Fruit fly (Drosophila melanogaster) whole organism, embryonic: ENCODE results near the gene CG2641.
A peak's percentile ranks its signal among the peaks of the same experiment; 100 is the strongest.

Experiments
- Ada2b ChIP-seq: fragments of 200-800 bp; sonication (Bioruptor generic); IDR thresholded peaks from 2 replicates; pipeline ENCODE4 v1.3.6; 2022; ENCODE audit warnings: missing biosample characterization, missing genetic modification characterization
- B-H2 ChIP-seq: fragments of 200-800 bp; sonication (Bioruptor generic); optimal IDR thresholded peaks from 2 replicates; lab custom pipeline; 2018; ENCODE audit warnings: missing biosample characterization, mild to moderate bottlenecking, missing genetic modification characterization
- C15 ChIP-seq: fragments of 200-800 bp; sonication (Bioruptor generic); IDR thresholded peaks from 3 replicates; pipeline ENCODE4 v1.3.6; 2022; ENCODE audit warnings: missing biosample characterization, missing genetic modification characterization
- CG11695 ChIP-seq: fragments of 200-800 bp; sonication (Bioruptor generic); IDR thresholded peaks from 3 replicates; pipeline ENCODE4 v1.3.6; 2022; ENCODE audit warnings: missing biosample characterization, missing genetic modification characterization
- CG15514 ChIP-seq: fragments of 200-800 bp; sonication (Bioruptor generic); optimal IDR thresholded peaks from 3 replicates; lab custom pipeline; 2017; ENCODE audit warnings: missing biosample characterization, missing genetic modification characterization, mild to moderate bottlenecking, moderate library complexity, missing genetic modification reagents
- CG17359 ChIP-seq: fragments of 200-800 bp; sonication (Bioruptor generic); optimal IDR thresholded peaks from 3 replicates; lab custom pipeline; 2018; ENCODE audit warnings: missing biosample characterization, mild to moderate bottlenecking, missing genetic modification characterization, moderate library complexity
- CG2120 ChIP-seq: fragments of 200-800 bp; sonication (Bioruptor generic); optimal IDR thresholded peaks from 3 replicates; lab custom pipeline; 2016; ENCODE audit warnings: missing biosample characterization, missing genetic modification characterization
- CG2712 ChIP-seq: fragments of 200-800 bp; optimal IDR thresholded peaks from 3 replicates; lab custom pipeline; 2019; ENCODE audit warnings: missing biosample characterization, mild to moderate bottlenecking, missing genetic modification characterization, moderate library complexity
- CG6791 ChIP-seq: fragments of 200-800 bp; sonication (Bioruptor generic); IDR thresholded peaks from 3 replicates; pipeline ENCODE4 v1.3.6; 2022; ENCODE audit warnings: missing biosample characterization, missing genetic modification characterization; ENCODE audit not compliant: partially characterized antibody
- CG6854 ChIP-seq: fragments of 200-800 bp; sonication (Bioruptor generic); optimal IDR thresholded peaks from 3 replicates; lab custom pipeline; 2017; ENCODE audit warnings: missing biosample characterization, mild to moderate bottlenecking, missing genetic modification characterization
- CG9215 ChIP-seq: fragments of 200-800 bp; sonication (Bioruptor generic); IDR thresholded peaks from 2 replicates; pipeline ENCODE4 v1.3.6; 2022; ENCODE audit warnings: missing biosample characterization, missing genetic modification characterization
- E2f1 ChIP-seq: fragments of 200-800 bp; sonication (Bioruptor generic); IDR thresholded peaks from 2 replicates; pipeline ENCODE4 v1.3.6; 2022; ENCODE audit warnings: missing biosample characterization, missing genetic modification characterization
- Hsf ChIP-seq: fragments of 200-800 bp; sonication (Bioruptor generic); optimal IDR thresholded peaks from 3 replicates; lab custom pipeline; 2016; ENCODE audit warnings: missing biosample characterization, missing genetic modification characterization
- Med ChIP-seq: fragments of 200-800 bp; sonication (Bioruptor generic); peaks from one replicate; lab custom pipeline; 2016; ENCODE audit warnings: missing biosample characterization, missing genetic modification characterization, mild to moderate bottlenecking, inconsistent platforms, moderate library complexity
- Pdp1 ChIP-seq, 2 experiments: fragments of 200-800 bp; sonication (Bioruptor generic); optimal IDR thresholded peaks; 3 replicates each; lab custom pipeline; 2016; ENCODE audit warnings: missing biosample characterization in 2 of 2, missing genetic modification characterization in 2 of 2, mild to moderate bottlenecking in 1 of 2, moderate library complexity in 1 of 2
- Rfx ChIP-seq: fragments of 200-800 bp; sonication (Bioruptor generic); IDR thresholded peaks from 2 replicates; pipeline ENCODE4 v1.3.6; 2022; ENCODE audit warnings: missing biosample characterization, missing genetic modification characterization
- Taf1 ChIP-seq: fragments of 200-800 bp; sonication (Bioruptor generic); IDR thresholded peaks from 2 replicates; pipeline ENCODE4 v1.3.6; 2022; ENCODE audit warnings: missing biosample characterization, missing genetic modification characterization
- Xbp1 ChIP-seq: fragments of 200-800 bp; sonication (Bioruptor generic); optimal IDR thresholded peaks from 3 replicates; lab custom pipeline; 2016; ENCODE audit warnings: missing biosample characterization, mild to moderate bottlenecking, missing genetic modification characterization
- al ChIP-seq: fragments of 200-800 bp; sonication (Bioruptor generic); IDR thresholded peaks from 2 replicates; pipeline ENCODE4 v1.3.6; 2022; ENCODE audit warnings: missing biosample characterization, missing genetic modification characterization
- bigmax ChIP-seq: fragments of 200-800 bp; sonication (Bioruptor generic); optimal IDR thresholded peaks from 2 replicates; lab custom pipeline; 2018; ENCODE audit warnings: missing biosample characterization, mild to moderate bottlenecking, missing genetic modification characterization
- dmrt99B ChIP-seq: fragments of 200-800 bp; sonication (Bioruptor generic); optimal IDR thresholded peaks from 2 replicates; lab custom pipeline; 2018; ENCODE audit warnings: missing biosample characterization, mild to moderate bottlenecking, missing genetic modification characterization, moderate library complexity
- fd3F ChIP-seq: fragments of 200-800 bp; sonication (Bioruptor generic); optimal IDR thresholded peaks from 2 replicates; lab custom pipeline; 2018; ENCODE audit warnings: missing biosample characterization, mild to moderate bottlenecking, missing genetic modification characterization, moderate library complexity
- gcm ChIP-seq: fragments of 200-800 bp; sonication (Bioruptor generic); optimal IDR thresholded peaks from 2 replicates; lab custom pipeline; 2019; ENCODE audit warnings: missing biosample characterization, mild to moderate bottlenecking, missing genetic modification characterization, moderate library complexity
- gem ChIP-seq: fragments of 200-800 bp; sonication (Bioruptor generic); optimal IDR thresholded peaks from 2 replicates; lab custom pipeline; 2019; ENCODE audit warnings: missing biosample characterization, mild to moderate bottlenecking, missing genetic modification characterization, moderate library complexity
- grau ChIP-seq: fragments of 200-800 bp; optimal IDR thresholded peaks from 3 replicates; lab custom pipeline; 2019; ENCODE audit warnings: missing biosample characterization, mild to moderate bottlenecking, missing genetic modification characterization, moderate library complexity
- h ChIP-seq: fragments of >200 bp; optimal IDR thresholded peaks from 2 replicates; lab custom pipeline; 2017
- ham ChIP-seq: fragments of 200-800 bp; sonication (Bioruptor generic); IDR thresholded peaks from 2 replicates; pipeline ENCODE4 v1.3.6; 2022; ENCODE audit warnings: missing biosample characterization, missing genetic modification characterization
- nau ChIP-seq: fragments of 200-800 bp; sonication (Bioruptor generic); optimal IDR thresholded peaks from 3 replicates; lab custom pipeline; 2017; ENCODE audit warnings: missing biosample characterization, mild to moderate bottlenecking, missing genetic modification characterization, missing genetic modification reagents
- prd ChIP-seq, 3 experiments: fragments of >200 bp in 2 of 3; fragments of 200-800 bp in 1 of 3; sonication (Bioruptor generic) in 1 of 3; optimal IDR thresholded peaks in 2 of 3; IDR thresholded peaks in 1 of 3; 2 replicates in 2 of 3; 3 replicates in 1 of 3; pipeline versions ENCODE4 v1.3.6 to Lab custom; 2017 to 2022; ENCODE audit warnings: missing biosample characterization in 1 of 3, missing genetic modification characterization in 1 of 3
- ranshi ChIP-seq: fragments of 200-800 bp; sonication (Bioruptor generic); IDR thresholded peaks from 2 replicates; pipeline ENCODE4 v1.3.6; 2022; ENCODE audit warnings: missing biosample characterization, missing genetic modification characterization
- row ChIP-seq: fragments of 200-800 bp; sonication (Bioruptor generic); IDR thresholded peaks from 3 replicates; pipeline ENCODE4 v1.3.6; 2022; ENCODE audit warnings: missing biosample characterization, missing genetic modification characterization
- run ChIP-seq: fragments of 200-800 bp; sonication (Bioruptor generic); optimal IDR thresholded peaks from 3 replicates; lab custom pipeline; 2018; ENCODE audit warnings: missing biosample characterization, mild to moderate bottlenecking, missing genetic modification characterization
- tup ChIP-seq: fragments of 200-800 bp; sonication (Bioruptor generic); optimal IDR thresholded peaks from 2 replicates; lab custom pipeline; 2016; ENCODE audit warnings: missing biosample characterization, mild to moderate bottlenecking, missing genetic modification characterization, moderate library complexity
- wdn ChIP-seq: fragments of 200-800 bp; sonication (Bioruptor generic); IDR thresholded peaks from 2 replicates; pipeline ENCODE4 v1.3.6; 2022; ENCODE audit warnings: missing biosample characterization, missing genetic modification characterization
- zf30C ChIP-seq: fragments of 200-800 bp; sonication (Bioruptor generic); optimal IDR thresholded peaks from 3 replicates; lab custom pipeline; 2018; ENCODE audit warnings: missing biosample characterization, mild to moderate bottlenecking, missing genetic modification characterization

The CG2641 gene

DNA sequence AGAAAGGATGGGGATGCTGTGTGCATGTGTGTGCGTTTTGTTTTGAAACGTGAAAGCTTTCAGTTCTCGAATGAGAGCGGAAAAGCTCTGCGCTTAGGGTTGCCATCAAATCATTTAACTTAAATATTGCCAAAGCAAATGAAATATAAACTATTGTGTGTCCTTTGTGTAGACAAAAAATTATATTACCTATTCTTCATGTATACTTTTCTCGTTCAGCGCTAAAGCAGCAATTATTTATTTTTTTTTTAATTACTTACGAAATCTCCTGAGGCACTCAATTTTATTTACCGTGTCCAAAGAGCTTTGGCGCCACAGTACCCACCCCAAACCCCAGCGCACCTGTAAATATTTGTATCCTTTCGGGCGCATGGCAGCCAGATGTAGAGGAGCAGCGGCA is 27.7 kb downstream of the CG2641 start (continued):
- TF ChIP-seq zf30C (GFP tag; lab: Kevin White, UChicago) = peak; percentile 33
- no peak for TF ChIP-seq CG6791 (GFP tag; lab: Robert Waterston, UW)
- TF ChIP-seq Taf1 = peak; percentile 42; the same call in 1 of the 2 replicates
- no peak for TF ChIP-seq C15 (GFP tag; lab: Robert Waterston, UW)
- peak; percentile 54 for TF ChIP-seq ranshi (GFP tag; lab: Robert Waterston, UW)
- no peak for TF ChIP-seq tup (GFP tag; lab: Kevin White, UChicago)
- TF ChIP-seq dmrt99B (tag; lab: Kevin White, UChicago) = peak; percentile 37
- TF ChIP-seq gem (tag; lab: Kevin White, UChicago) = peak; percentile 54
- no peak for TF ChIP-seq run (tag; lab: Kevin White, UChicago)
- no peak for TF ChIP-seq CG6854 (GFP tag; lab: Kevin White, UChicago)
- peak; percentile 73 for TF ChIP-seq Rfx (GFP tag; lab: Robert Waterston, UW)
- TF ChIP-seq E2f1 (GFP tag; lab: Robert Waterston, UW) = 0 out of 2 replicates have a peak, but pooled peaks have one; percentile 31
- TF ChIP-seq al (GFP tag; lab: Robert Waterston, UW) = peak; percentile 51; the same call in 1 of the 2 replicates
- peak; percentile 74 for TF ChIP-seq row (GFP tag; lab: Robert Waterston, UW)
- peak; percentile 36 for TF ChIP-seq CG17359 (tag; lab: Kevin White, UChicago)
- TF ChIP-seq gcm (GFP tag; lab: Kevin White, UChicago) = no peak
- peak; percentile 15 for TF ChIP-seq fd3F (GFP tag; lab: Kevin White, UChicago)
- no peak for TF ChIP-seq bigmax (GFP tag; lab: Kevin White, UChicago)
- no peak for TF ChIP-seq prd (optimal IDR thresholded peaks at IDR 0.05; lab: Kevin White, UChicago)
- peak; percentile 50; the same call in 2 of the 3 replicates for TF ChIP-seq prd (GFP tag; IDR thresholded peaks at IDR 0.05; lab: Robert Waterston, UW)
- TF ChIP-seq B-H2 = peak; percentile 17
- TF ChIP-seq Ada2b (GFP tag; lab: Robert Waterston, UW) = peak; percentile 40
- TF ChIP-seq CG2712 = no peak
- TF ChIP-seq CG11695 (GFP tag; lab: Robert Waterston, UW) = 0 out of 3 replicates have a peak, but pooled peaks have one; percentile 28
- TF ChIP-seq CG15514 (GFP tag; lab: Kevin White, UChicago) = peak; percentile 26
- TF ChIP-seq ham (GFP tag; lab: Robert Waterston, UW) = no peak
- 0 out of 2 replicates have a peak, but pooled peaks have one; percentile 25 for TF ChIP-seq wdn (GFP tag; lab: Robert Waterston, UW)
- TF ChIP-seq nau (GFP tag; lab: Kevin White, UChicago) = no peak
- peak in 1 of 2 experiments; percentile 27 for TF ChIP-seq Pdp1 (GFP tag; optimal IDR thresholded peaks at IDR 0.05; lab: Kevin White, UChicago)
- no peak for TF ChIP-seq h (lab: Kevin White, UChicago)
- TF ChIP-seq grau (tag; lab: Kevin White, UChicago) = peak; percentile 33
- TF ChIP-seq CG9215 (GFP tag; lab: Robert Waterston, UW) = peak; percentile 54; the same call in 1 of the 2 replicates
- peak; percentile 73 for TF ChIP-seq Med (GFP tag; lab: Kevin White, UChicago)
- peak; percentile 42 for TF ChIP-seq Hsf (GFP tag; lab: Kevin White, UChicago)
- peak; percentile 84 for TF ChIP-seq CG2120 (GFP tag; lab: Kevin White, UChicago)
- peak; percentile 40 for TF ChIP-seq Xbp1
